Worm (Caenorhabditis elegans): ENCODE data around the gene nhr-175.
"Not testable (repeated sequence)": the region's sequence is repeated elsewhere in the genome, so short reads cannot be mapped to it uniquely, and the experiment has no call there.

ce11 chrV:13868886-13869285, 2.4 kb downstream of the nhr-175 start:
- TF ChIP-seq hmbx-1 (tag; optimal IDR thresholded peaks at IDR 0.05): peak; percentile 30
- not testable (repeated sequence) for TF ChIP-seq sea-1 (GFP tag; conservative IDR thresholded peaks at IDR 0.05); ama-1 (optimal IDR thresholded peaks at IDR 0.05); aly-1 (tag; optimal IDR thresholded peaks at IDR 0.05)

All from whole organism, early embryonic.